Worm (Caenorhabditis elegans) whole organism, L2 larva: ENCODE measurements around the gene mecr-1.

Source experiments
- ama-1 ChIP-seq: fragments of 150-350 bp; optimal IDR thresholded peaks from 2 replicates; lab custom pipeline; 2018; ENCODE audit warnings: inconsistent platforms
- elt-3 ChIP-seq: sonication (generic microtip); optimal IDR thresholded peaks from 2 replicates; lab custom pipeline; 2017; ENCODE audit warnings: missing biosample characterization, missing genetic modification characterization
- nhr-237 ChIP-seq: fragments of 150-350 bp; optimal IDR thresholded peaks from 2 replicates; lab custom pipeline; 2014; ENCODE audit warnings: missing biosample characterization, missing genetic modification characterization
- unc-62 ChIP-seq: fragments of 150-350 bp; optimal IDR thresholded peaks from 2 replicates; lab custom pipeline; 2014; ENCODE audit warnings: missing biosample characterization, missing genetic modification reagents, missing genetic modification characterization

- no peak for TF ChIP-seq nhr-237
- no peak for TF ChIP-seq ama-1 (lab: Kevin White, UChicago)
- TF ChIP-seq elt-3 (tag; lab: Kevin White, UChicago): no peak
- no peak for TF ChIP-seq unc-62
These were observed 24.1 kb downstream of the mecr-1 start for ce11 chrII:13163009-13163408.
